Fruit fly (Drosophila melanogaster): Measurements from ENCODE around the gene CG31775.

DNA sequence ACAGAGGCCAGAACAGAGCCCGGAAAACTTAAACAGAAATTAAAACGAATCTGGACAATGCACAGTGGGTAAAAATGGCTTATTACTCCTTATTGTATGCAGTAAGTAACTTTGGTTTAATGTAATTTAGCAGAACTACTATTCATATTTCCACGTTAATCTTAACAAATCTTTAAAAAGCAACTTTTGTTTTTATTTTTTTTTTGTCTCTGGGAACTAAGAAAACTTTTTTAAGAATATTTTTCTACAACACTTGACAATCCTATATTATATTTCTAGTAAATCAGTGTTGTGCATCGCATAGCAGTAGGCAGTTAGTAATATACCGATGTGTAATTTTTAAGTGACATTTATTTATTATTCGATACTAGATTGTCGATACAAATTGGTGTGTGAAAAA is 28.0 kb upstream of the CG31775 start, which contains the start of gene CG4701:
- TF ChIP-seq rn (GFP tag; IDR thresholded peaks at IDR 0.05) (no peak), D1 (tag; optimal IDR thresholded peaks at IDR 0.05) (no peak), CG4496 (GFP tag; IDR thresholded peaks at IDR 0.05) (no peak), EcR (GFP tag; optimal IDR thresholded peaks at IDR 0.05) (no peak), CG8159 (tag; optimal IDR thresholded peaks at IDR 0.05) (no peak), CG14655 (GFP tag; optimal IDR thresholded peaks at IDR 0.05) (no peak)

Data from whole organism, pupa.